Worm (Caenorhabditis elegans): Measurements from ENCODE around the gene Y116A8A.2.
A peak's percentile ranks its signal among the peaks of the same experiment; 100 is the strongest.

The Y116A8A.2 gene

ce11 chrIV:16775029-16775428 lies 38.7 kb downstream of the Y116A8A.2 start (continued):
- TF ChIP-seq K11D2.4 (GFP tag; IDR thresholded peaks at IDR 0.05) (no peak), B0019.2 (GFP tag; conservative IDR thresholded peaks at IDR 0.05) (no peak), let-607 (tag; optimal IDR thresholded peaks at IDR 0.05) (peak in 1 of 2 experiments; percentile 41), pbrm-1 (GFP tag; IDR thresholded peaks at IDR 0.05) (peak; percentile 69), T07F8.4 (tag; optimal IDR thresholded peaks at IDR 0.05) (peak; percentile 65), ztf-26 (tag; optimal IDR thresholded peaks at IDR 0.05) (no peak), madf-10 (tag; optimal IDR thresholded peaks at IDR 0.05) (peak; percentile 50), nhr-27 (tag; optimal IDR thresholded peaks at IDR 0.05) (no peak), nfyb-1 (GFP tag; IDR thresholded peaks at IDR 0.05) (no peak), hmg-20 (GFP tag; IDR thresholded peaks at IDR 0.05) (no peak), F52B5.7 (tag; optimal IDR thresholded peaks at IDR 0.05) (no peak), attf-6 (GFP tag; IDR thresholded peaks at IDR 0.05) (peak; percentile 97), F39B2.1 (GFP tag; IDR thresholded peaks at IDR 0.05) (no peak), nfya-1 (tag; optimal IDR thresholded peaks at IDR 0.05; ENCODE audit: borderline replicate concordance, insufficient read depth) (no peak), B0261.1 (tag; optimal IDR thresholded peaks at IDR 0.05) (peak; percentile 79), lir-1 (GFP tag; conservative IDR thresholded peaks at IDR 0.05) (no peak), egl-18 (GFP tag; IDR thresholded peaks at IDR 0.05) (no peak), nfya-2 (GFP tag; IDR thresholded peaks at IDR 0.05) (no peak), F23B12.7 (tag; optimal IDR thresholded peaks at IDR 0.05; ENCODE audit: insufficient read depth) (peak; percentile 66), ztf-3 (GFP tag; optimal IDR thresholded peaks at IDR 0.05) (no peak), mcd-1 (GFP tag; IDR thresholded peaks at IDR 0.05) (no peak), nhr-179 (tag; optimal IDR thresholded peaks at IDR 0.05) (no peak), hlh-12 (tag; optimal IDR thresholded peaks at IDR 0.05) (peak; percentile 69), attf-5 (GFP tag; optimal IDR thresholded peaks at IDR 0.05) (peak; percentile 56), dox-1 (GFP tag; IDR thresholded peaks at IDR 0.05) (no peak; the same call in 1 of the 2 replicates), ztf-18 (tag; optimal IDR thresholded peaks at IDR 0.05) (peak; percentile 62), ama-1 (optimal IDR thresholded peaks at IDR 0.05) (no peak), ama-1 (GFP tag; optimal IDR thresholded peaks at IDR 0.05) (peak; percentile 74 to 77), atf-7 (tag; optimal IDR thresholded peaks at IDR 0.05) (no peak), sptf-2 (GFP tag; optimal IDR thresholded peaks at IDR 0.05) (no peak), F37B4.10 (GFP tag; IDR thresholded peaks at IDR 0.05) (no peak), cebp-1 (GFP tag; IDR thresholded peaks at IDR 0.05) (no peak), cebp-1 (tag; optimal IDR thresholded peaks at IDR 0.05) (no peak), madf-3 (GFP tag; IDR thresholded peaks at IDR 0.05) (0 out of 2 replicates have a peak, but pooled peaks have one; percentile 78), sea-2 (GFP tag; IDR thresholded peaks at IDR 0.05) (0 out of 2 replicates have a peak, but pooled peaks have one; percentile 19), T26A5.8 (tag; optimal IDR thresholded peaks at IDR 0.05) (no peak), efl-1 (GFP tag; optimal IDR thresholded peaks at IDR 0.05) (no peak), dpff-1 (tag; optimal IDR thresholded peaks at IDR 0.05) (no peak), bed-2 (GFP tag; IDR thresholded peaks at IDR 0.05) (no peak), lsy-27 (tag; optimal IDR thresholded peaks at IDR 0.05; ENCODE audit: borderline replicate concordance, insufficient read depth) (no peak), C17E4.6 (GFP tag; IDR thresholded peaks at IDR 0.05) (no peak), mes-4 (tag; optimal IDR thresholded peaks at IDR 0.05) (peak; percentile 67), ceh-79 (tag; optimal IDR thresholded peaks at IDR 0.05) (no peak), ztf-25 (GFP tag; IDR thresholded peaks at IDR 0.05) (peak; percentile 91; the same call in 1 of the 2 replicates), mxl-1 (tag; optimal IDR thresholded peaks at IDR 0.05) (peak; percentile 67), him-1 (tag; optimal IDR thresholded peaks at IDR 0.05) (peak; percentile 79), madf-8 (GFP tag; conservative IDR thresholded peaks at IDR 0.05) (0 out of 2 replicates have a peak, but pooled peaks have one; percentile 6), tlf-1 (GFP tag; optimal IDR thresholded peaks at IDR 0.05) (peak; percentile 17), bed-1 (GFP tag; IDR thresholded peaks at IDR 0.05) (no peak), Y79H2A.3 (GFP tag; conservative IDR thresholded peaks at IDR 0.05) (no peak)

Data from whole organism, young adult.